Fruit fly (Drosophila melanogaster) ovary, adult (tissue): ENCODE measurements around the gene CNMaR.
A peak's percentile ranks its signal among the peaks of the same experiment; 100 is the strongest.

ENCODE experiments used
- CG17801 ChIP-seq: fragments of 200-800 bp; optimal IDR thresholded peaks from 2 replicates; lab custom pipeline; 2019; ENCODE audit warnings: missing biosample characterization, mild to moderate bottlenecking, missing genetic modification characterization, moderate library complexity; ENCODE audit not compliant: partially characterized antibody

The CNMaR gene

DNA sequence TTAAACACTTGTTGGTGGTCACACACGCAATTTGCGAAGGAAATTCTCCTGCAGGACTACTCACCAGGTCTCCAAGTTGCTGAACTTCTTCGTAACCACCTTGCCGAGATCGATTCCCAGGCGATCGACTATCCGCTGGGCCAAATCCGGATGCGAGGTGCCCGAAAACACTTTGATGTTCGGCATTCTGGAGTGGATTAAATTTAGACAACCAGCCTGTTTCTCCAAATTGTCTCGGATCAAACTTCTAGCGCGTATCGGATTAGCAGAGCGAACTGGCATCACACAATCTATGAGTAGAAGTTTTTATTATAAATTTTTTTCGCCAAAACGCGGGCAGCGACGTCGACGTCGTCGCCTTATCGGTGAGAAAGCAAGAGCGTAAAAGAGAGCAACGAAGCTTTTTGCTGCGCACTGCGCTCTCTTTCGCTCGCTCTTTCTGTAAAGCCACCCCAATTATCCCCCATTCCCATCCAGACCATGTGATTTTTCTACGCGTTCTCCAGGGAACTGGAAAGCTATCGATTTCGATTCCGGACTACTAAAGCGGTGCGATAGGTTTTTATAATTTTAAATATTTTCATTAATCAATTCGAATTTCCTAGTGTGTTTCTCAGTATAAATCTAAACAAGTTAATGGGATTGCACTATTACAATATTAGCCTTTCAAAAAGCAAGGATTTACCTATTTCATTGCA, 50.4 kb downstream of the CNMaR start:
- no peak for TF ChIP-seq CG17801 (GFP tag; lab: Kevin White, UChicago)

DNA sequence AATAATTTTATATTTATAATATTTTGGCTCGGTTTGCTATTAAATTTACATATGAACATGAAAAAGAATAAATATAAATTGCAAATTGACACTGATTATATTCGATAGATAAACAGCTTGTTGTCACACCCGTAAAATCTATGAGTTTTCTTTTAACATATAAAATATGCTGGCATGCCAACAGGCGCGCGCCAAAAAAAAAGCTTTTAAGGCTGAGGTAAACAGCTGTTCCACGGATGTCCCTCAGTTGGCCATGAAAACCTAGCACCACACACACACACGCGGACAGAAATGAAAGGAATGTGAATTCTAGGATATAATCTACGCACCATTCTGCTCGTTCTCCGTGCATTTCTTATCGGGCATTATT, 50.9 kb downstream of the CNMaR start:
- TF ChIP-seq CG17801 (GFP tag; lab: Kevin White, UChicago), result no peak

DNA sequence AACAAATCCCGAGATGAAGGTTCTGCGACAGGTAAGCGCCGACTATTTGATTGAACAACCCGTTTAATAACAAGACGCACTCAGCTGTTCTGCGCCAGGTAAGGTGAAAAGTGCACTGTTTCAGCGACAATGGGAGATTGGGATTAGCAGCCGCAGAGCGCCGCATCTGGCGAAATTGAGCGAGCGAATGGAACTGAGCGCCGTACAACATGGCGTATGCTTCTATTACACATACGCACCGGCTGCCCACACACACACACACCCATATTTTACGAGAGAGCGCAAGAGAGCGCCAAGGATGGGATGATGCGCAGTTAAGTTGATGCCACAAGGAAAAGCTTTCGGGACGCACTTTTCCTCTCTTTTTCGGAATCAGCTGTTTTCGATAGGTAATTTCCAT, 51.3 kb downstream of the CNMaR start:
- no peak for TF ChIP-seq CG17801 (GFP tag; lab: Kevin White, UChicago)

DNA sequence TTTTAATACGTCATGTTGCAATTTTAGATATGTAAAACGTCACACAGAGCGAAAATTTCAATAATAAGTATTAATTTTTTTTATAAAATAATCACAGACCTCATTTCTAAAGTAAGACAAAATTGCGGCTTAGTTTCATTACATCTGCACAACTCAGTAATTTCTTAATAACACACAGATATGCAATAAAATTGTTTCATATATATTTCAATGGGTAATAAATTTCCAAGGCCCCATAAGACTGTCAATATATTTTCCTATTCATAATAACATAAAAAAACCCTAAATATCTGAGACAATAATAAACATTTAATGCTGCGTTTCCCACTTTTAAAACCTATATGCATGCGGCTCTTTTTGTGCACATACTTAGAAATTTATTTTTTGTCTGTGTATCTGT, 51.7 kb downstream of the CNMaR start:
- TF ChIP-seq CG17801 (GFP tag; lab: Kevin White, UChicago), result no peak

DNA sequence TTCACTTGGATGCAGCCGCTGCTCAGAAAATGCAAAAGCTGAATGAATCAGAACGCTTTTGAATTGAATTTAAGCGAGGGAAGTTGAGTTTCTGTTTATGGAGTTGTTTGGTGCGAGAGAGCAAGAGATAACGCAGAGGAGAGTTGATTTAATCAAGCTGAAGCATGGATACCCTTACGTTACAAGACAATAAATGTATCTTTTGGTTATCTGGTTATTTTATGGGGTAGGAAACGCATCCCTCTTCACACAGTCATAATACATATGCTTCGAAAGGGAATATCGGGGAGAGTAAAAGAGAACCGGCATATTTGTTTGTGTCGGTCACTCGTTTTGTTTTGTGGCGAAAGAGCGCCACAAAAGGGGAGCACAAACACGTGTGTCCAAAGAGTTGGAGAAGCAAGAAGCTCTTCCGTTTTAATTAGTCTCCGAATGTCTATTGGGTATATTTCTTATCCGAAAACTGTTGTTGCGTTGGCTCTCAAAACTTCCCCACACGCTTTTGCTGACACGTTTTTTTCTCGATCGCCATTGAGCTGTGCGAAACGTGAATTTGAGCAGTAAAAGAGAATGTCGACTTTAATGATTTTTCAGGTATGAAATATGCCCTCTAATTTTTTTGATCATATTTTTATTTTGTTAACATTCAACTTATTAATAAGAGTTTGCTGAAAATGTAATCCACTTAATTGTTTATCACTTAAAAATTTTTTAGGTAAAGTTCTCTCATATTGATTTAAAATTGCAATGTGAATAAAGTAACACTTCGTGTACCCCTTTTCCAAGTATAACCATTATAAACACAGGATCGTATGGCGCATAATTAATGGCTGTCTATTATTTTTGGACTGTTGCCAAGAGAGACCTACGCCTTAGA, 53.0 kb downstream of the CNMaR start, which contains the start of gene Prps:
Prps (minus strand) TSS at position 51 of the 877 bp plus-strand sequence.
- peak; percentile 68 for TF ChIP-seq CG17801 (GFP tag; lab: Kevin White, UChicago)

DNA sequence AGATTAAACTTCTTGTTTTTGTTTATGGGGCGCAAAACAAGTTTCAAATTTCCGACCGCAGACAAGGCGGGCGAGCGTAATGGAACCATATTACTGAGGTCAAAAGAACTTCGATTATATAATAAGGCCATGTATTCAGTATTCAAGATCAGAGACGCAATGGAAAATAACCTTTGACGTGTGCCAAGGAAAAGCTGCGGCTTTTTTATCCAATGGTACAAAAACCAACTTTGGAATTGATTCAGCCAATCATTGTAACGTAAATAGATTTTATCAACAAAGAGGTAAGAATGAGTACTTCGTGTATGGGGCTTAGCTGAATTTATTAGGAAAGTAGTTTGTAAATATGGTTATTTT, 53.6 kb downstream of the CNMaR start:
- TF ChIP-seq CG17801 (GFP tag; lab: Kevin White, UChicago), result no peak

- peak; percentile 44 for TF ChIP-seq CG17801 (GFP tag; lab: Kevin White, UChicago)
Observed at dm6 chr3L:9698193-9698642, 54.3 kb downstream of the CNMaR start, which contains the start of gene Ubc4. Gene Ubc4 (plus strand): TSS chr3L:9698336.

- no peak for TF ChIP-seq CG17801 (GFP tag; lab: Kevin White, UChicago)
Observed at dm6 chr3L:9703495-9703894, 59.6 kb downstream of the CNMaR start, which contains the start of gene CG6761. Gene CG6761 (minus strand): TSS chr3L:9703595.

dm6 chr3L:9704162-9704748, 60.3 kb downstream of the CNMaR start, which contains the start of gene CG16711:
Gene CG16711 (plus strand): TSS chr3L:9704331.
- TF ChIP-seq CG17801 (GFP tag; lab: Kevin White, UChicago), result no peak

dm6 chr3L:9705591-9705990, 61.7 kb downstream of the CNMaR start:
- TF ChIP-seq CG17801 (GFP tag; lab: Kevin White, UChicago), result no peak

DNA sequence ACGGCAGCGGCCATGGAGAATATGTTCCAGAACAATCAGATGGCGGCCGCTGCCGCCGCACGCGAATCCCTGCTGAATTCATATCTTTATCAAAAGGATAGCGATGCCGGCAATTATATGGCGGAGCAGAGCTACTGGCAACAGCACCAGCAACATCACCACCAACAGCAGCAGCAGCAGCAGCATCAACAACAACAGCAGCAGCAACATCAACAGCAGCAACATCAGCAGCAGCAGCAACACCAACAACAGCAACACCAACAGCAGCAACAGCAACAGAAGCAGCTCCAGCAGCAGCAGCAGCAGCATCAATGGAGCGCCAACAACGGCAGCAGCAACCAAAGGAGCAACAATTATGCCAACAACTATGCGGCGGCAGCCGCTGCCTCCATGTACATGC, 64.9 kb downstream of the CNMaR start:
- no peak for TF ChIP-seq CG17801 (GFP tag; lab: Kevin White, UChicago)
